Worm (Caenorhabditis elegans) whole organism, L1 larva: ENCODE results near the gene Y27F2A.9.
"Not testable (repeated sequence)": the region's sequence is repeated elsewhere in the genome, so short reads cannot be mapped to it uniquely, and the experiment has no call there.

Source experiments
- fkh-8 ChIP-seq: sonication (generic microtip); optimal IDR thresholded peaks from 2 replicates; lab custom pipeline; 2016; ENCODE audit warnings: mild to moderate bottlenecking, missing genetic modification characterization, missing compliant biosample characterization
- hpl-2 ChIP-seq: fragments of 150-350 bp; optimal IDR thresholded peaks from 2 replicates; lab custom pipeline; 2014; ENCODE audit warnings: missing biosample characterization, missing genetic modification reagents, missing genetic modification characterization
- nhr-19 ChIP-seq: fragments of 200-800 bp; sonication (Bioruptor generic); conservative IDR thresholded peaks from 2 replicates; pipeline ENCODE4 v1.3.6; 2022; ENCODE audit warnings: missing genetic modification characterization, missing compliant biosample characterization
- nhr-28 ChIP-seq: fragments of 150-350 bp; optimal IDR thresholded peaks from 2 replicates; lab custom pipeline; 2014; ENCODE audit warnings: missing biosample characterization, missing genetic modification characterization
- rnt-1 ChIP-seq: sonication (generic microtip); optimal IDR thresholded peaks from 2 replicates; lab custom pipeline; 2016; ENCODE audit warnings: mild to moderate bottlenecking, missing genetic modification characterization, moderate library complexity, missing compliant biosample characterization
- unc-130 ChIP-seq: fragments of 150-350 bp; optimal IDR thresholded peaks from 2 replicates; lab custom pipeline; 2017; ENCODE audit warnings: missing biosample characterization, missing genetic modification characterization, inconsistent platforms

The Y27F2A.9 gene

DNA sequence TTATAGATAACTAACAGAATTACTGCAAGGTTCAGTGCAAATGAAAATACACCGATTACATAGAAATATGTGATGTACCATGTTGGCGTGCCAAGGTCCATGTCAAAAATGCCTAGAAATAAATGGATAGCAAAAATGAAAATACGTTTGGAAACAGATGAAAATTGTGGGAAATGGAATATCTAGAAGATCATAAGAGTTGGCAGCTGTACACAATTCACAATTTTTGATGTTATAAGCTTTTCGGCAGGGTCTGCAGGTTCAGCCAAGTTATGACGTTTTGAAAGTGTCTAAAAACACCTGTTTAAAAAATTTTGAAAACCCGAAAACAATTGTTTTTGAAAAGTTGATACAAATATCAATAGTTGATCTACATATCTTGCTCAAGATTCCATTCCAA, 46.9 kb downstream of the Y27F2A.9 start, which contains the start of gene sri-43:
Gene sri-43, minus strand, starts transcription at position 101 of the 400 bp plus-strand sequence.
- TF ChIP-seq rnt-1 (tag; lab: Kevin White, UChicago); nhr-19; unc-130 (tag; lab: Kevin White, UChicago): not testable (repeated sequence)

DNA sequence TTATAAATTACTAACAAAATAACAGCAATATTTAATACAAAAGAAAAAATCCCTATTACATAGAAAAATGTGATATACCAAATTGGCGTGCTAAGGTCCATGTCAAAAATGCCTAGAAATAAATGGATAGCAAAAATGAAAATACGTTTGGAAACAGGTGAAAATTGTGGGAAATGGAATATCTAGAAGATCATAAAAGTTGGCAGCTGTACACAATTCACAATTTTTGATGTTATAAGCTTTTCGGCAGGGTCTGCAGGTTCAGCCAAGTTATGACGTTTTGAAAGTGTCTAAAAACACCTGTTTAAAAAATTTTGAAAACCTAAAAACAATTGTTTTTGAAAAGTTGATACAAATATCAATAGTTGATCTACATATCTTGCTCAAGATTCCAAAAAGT, 48.6 kb downstream of the Y27F2A.9 start, which contains the start of gene sri-42:
Gene sri-42, minus strand, starts transcription at position 101 of the 400 bp plus-strand sequence.
- not testable (repeated sequence) for TF ChIP-seq fkh-8 (tag; lab: Kevin White, UChicago); nhr-28 (tag; lab: Kevin White, UChicago); hpl-2 (GFP tag; lab: Kevin White, UChicago)
